Worm (Caenorhabditis elegans) whole organism, L1 larva: ENCODE measurements around the gene Y17D7C.6.

Experiments used
- Y116A8C.19 ChIP-seq: sonication (generic microtip); optimal IDR thresholded peaks from 2 replicates; lab custom pipeline; 2016; ENCODE audit warnings: missing compliant biosample characterization, missing genetic modification characterization, borderline replicate concordance
- aha-1 ChIP-seq: fragments of 150-350 bp; optimal IDR thresholded peaks from 2 replicates; lab custom pipeline; 2014; ENCODE audit warnings: missing biosample characterization, missing genetic modification characterization
- ama-1 ChIP-seq: fragments of 150-350 bp; optimal IDR thresholded peaks from 2 replicates; lab custom pipeline; 2014
- ceh-82 ChIP-seq, 3 experiments: fragments of 150-350 bp in 1 of 3; sonication (generic microtip) in 2 of 3; optimal IDR thresholded peaks; 2 replicates each; lab custom pipeline; 2014 to 2017; ENCODE audit warnings: missing biosample characterization in 3 of 3, missing genetic modification characterization in 3 of 3
- dpl-1 ChIP-seq, 3 experiments: fragments of 150-350 bp in 2 of 3; sonication (generic microtip) in 1 of 3; optimal IDR thresholded peaks; 2 replicates each; lab custom pipeline; 2014 to 2017; ENCODE audit warnings: missing biosample characterization in 3 of 3, missing genetic modification characterization in 3 of 3, missing genetic modification reagents in 3 of 3
- isw-1 ChIP-seq: fragments of 200-800 bp; sonication (Bioruptor generic); IDR thresholded peaks from 2 replicates; pipeline ENCODE4 v1.3.6; 2022; ENCODE audit warnings: missing genetic modification characterization, missing compliant biosample characterization
- nhr-20 ChIP-seq: sonication (generic microtip); optimal IDR thresholded peaks from 2 replicates; lab custom pipeline; 2016; ENCODE audit warnings: mild to moderate bottlenecking, missing genetic modification characterization, missing compliant biosample characterization
- pax-3 ChIP-seq: fragments of 200-800 bp; sonication (Bioruptor generic); optimal IDR thresholded peaks from 2 replicates; lab custom pipeline; 2018; ENCODE audit warnings: mild to moderate bottlenecking, missing genetic modification characterization, moderate library complexity, missing compliant biosample characterization

ce11 chrV:18712118-18712517, 2.5 kb downstream of the Y17D7C.6 start:
- no peak for TF ChIP-seq aha-1 (tag; lab: Kevin White, UChicago)
- no peak for TF ChIP-seq Y116A8C.19 (tag; lab: Kevin White, UChicago)
- no peak for TF ChIP-seq isw-1 (GFP tag; lab: Robert Waterston, UW)
- no peak for TF ChIP-seq nhr-20 (tag; lab: Kevin White, UChicago)
- TF ChIP-seq dpl-1 (GFP tag; optimal IDR thresholded peaks at IDR 0.05; lab: Kevin White, UChicago): no peak
- TF ChIP-seq pax-3 (tag; lab: Kevin White, UChicago): no peak
- TF ChIP-seq ama-1 (lab: Kevin White, UChicago): no peak
- no peak for TF ChIP-seq ceh-82 (tag; optimal IDR thresholded peaks at IDR 0.05; lab: Kevin White, UChicago)
